Worm (Caenorhabditis elegans) whole organism, early embryonic: ENCODE results near the gene str-3.

Experiments used
- B0310.2 ChIP-seq: sonication (generic microtip); optimal IDR thresholded peaks from 2 replicates; lab custom pipeline; 2016; ENCODE audit warnings: mild to moderate bottlenecking, missing genetic modification characterization, missing compliant biosample characterization
- F13C5.2 ChIP-seq: sonication (generic microtip); optimal IDR thresholded peaks from 2 replicates; lab custom pipeline; 2017; ENCODE audit warnings: mild to moderate bottlenecking, missing genetic modification characterization, inconsistent platforms, missing compliant biosample characterization
- aly-1 ChIP-seq: sonication (generic microtip); optimal IDR thresholded peaks from 2 replicates; lab custom pipeline; 2016; ENCODE audit warnings: missing genetic modification characterization, missing compliant biosample characterization
- ama-1 ChIP-seq: fragments of 150-350 bp; optimal IDR thresholded peaks from 2 replicates; lab custom pipeline; 2014
- ceh-13 ChIP-seq: fragments of 200-800 bp; sonication (Bioruptor generic); optimal IDR thresholded peaks from 2 replicates; lab custom pipeline; 2018; ENCODE audit warnings: mild to moderate bottlenecking, missing genetic modification characterization, missing compliant biosample characterization
- ceh-36 ChIP-seq: sonication (generic microtip); optimal IDR thresholded peaks from 2 replicates; lab custom pipeline; 2016; ENCODE audit warnings: missing genetic modification characterization, inconsistent platforms, missing compliant biosample characterization
- ets-7 ChIP-seq: sonication (generic microtip); optimal IDR thresholded peaks from 2 replicates; lab custom pipeline; 2016; ENCODE audit warnings: missing genotype, missing genetic modification characterization, missing compliant biosample characterization
- flt-1 ChIP-seq: fragments of 200-800 bp; sonication (Bioruptor generic); IDR thresholded peaks from 2 replicates; pipeline ENCODE4 v1.3.6; 2022; ENCODE audit warnings: missing genetic modification characterization, missing compliant biosample characterization
- hmbx-1 ChIP-seq: sonication (generic microtip); optimal IDR thresholded peaks from 2 replicates; lab custom pipeline; 2016; ENCODE audit warnings: mild to moderate bottlenecking, missing genetic modification characterization, missing compliant biosample characterization
- hmg-4 ChIP-seq: fragments of 200-800 bp; sonication (Bioruptor generic); optimal IDR thresholded peaks from 2 replicates; lab custom pipeline; 2018; ENCODE audit warnings: mild to moderate bottlenecking, missing genetic modification characterization, missing compliant biosample characterization
- hnd-1 ChIP-seq: sonication (generic microtip); optimal IDR thresholded peaks from 2 replicates; lab custom pipeline; 2016; ENCODE audit warnings: missing genetic modification characterization, missing compliant biosample characterization
- pes-1 ChIP-seq: fragments of 200-800 bp; sonication (Bioruptor generic); IDR thresholded peaks from 2 replicates; pipeline ENCODE4 v1.3.6; 2022; ENCODE audit warnings: missing genetic modification reagents, missing genetic modification characterization, missing compliant biosample characterization
- scrt-1 ChIP-seq: fragments of 200-800 bp; sonication (Bioruptor generic); IDR thresholded peaks from 2 replicates; pipeline ENCODE4 v1.3.6; 2022; ENCODE audit warnings: missing genetic modification characterization, missing compliant biosample characterization
- sea-1 ChIP-seq: fragments of 200-800 bp; sonication (Bioruptor generic); conservative IDR thresholded peaks from 2 replicates; pipeline ENCODE4 v1.3.6; 2022; ENCODE audit warnings: missing genetic modification characterization, missing compliant biosample characterization
- tbx-11 ChIP-seq: fragments of 200-800 bp; sonication (Bioruptor generic); IDR thresholded peaks from 2 replicates; pipeline ENCODE4 v1.3.6; 2022; ENCODE audit warnings: missing genetic modification characterization, missing compliant biosample characterization
- tbx-37 ChIP-seq: fragments of 200-800 bp; sonication (Bioruptor generic); conservative IDR thresholded peaks from 2 replicates; pipeline ENCODE4 v1.3.6; 2022; ENCODE audit warnings: missing genetic modification reagents, missing genetic modification characterization, missing compliant biosample characterization
- tra-4 ChIP-seq: sonication (generic microtip); optimal IDR thresholded peaks from 2 replicates; lab custom pipeline; 2017; ENCODE audit warnings: missing genetic modification characterization, missing compliant biosample characterization

Gene str-3

DNA sequence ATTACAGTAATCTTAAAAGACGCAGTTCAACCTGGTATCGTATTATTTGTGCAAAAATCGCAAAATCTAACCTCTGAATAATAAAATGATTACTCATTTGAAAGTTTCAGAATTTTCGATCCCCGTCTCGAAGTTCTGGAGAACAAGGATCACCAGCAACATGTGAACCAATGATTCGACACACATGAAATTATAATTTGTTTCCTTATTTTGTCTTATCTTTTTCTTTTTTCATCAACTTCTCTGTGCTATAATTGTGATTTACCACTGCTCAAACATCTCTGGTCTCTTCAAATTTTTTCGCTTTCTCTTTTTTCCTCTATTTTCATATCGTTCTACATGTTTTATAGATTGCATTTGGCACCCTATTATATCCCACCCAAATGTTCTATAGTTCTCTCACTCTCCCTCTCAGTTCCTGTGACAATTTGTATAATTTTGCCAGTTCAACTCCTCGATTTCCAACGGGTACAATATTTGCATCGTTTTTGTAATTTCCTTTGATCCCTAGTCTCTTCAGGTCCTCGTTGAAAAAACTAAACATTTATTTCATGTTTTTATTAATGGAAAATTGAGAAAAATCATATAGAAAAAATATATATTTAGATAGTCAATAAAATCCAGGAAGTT, 37.1 kb downstream of the str-3 start:
- no peak for TF ChIP-seq aly-1 (tag; lab: Kevin White, UChicago)
- no peak for TF ChIP-seq sea-1 (GFP tag; lab: Robert Waterston, UW)
- TF ChIP-seq hnd-1 (tag; lab: Kevin White, UChicago): no peak
- no peak for TF ChIP-seq tra-4 (tag; lab: Kevin White, UChicago)
- no peak for TF ChIP-seq tbx-11 (GFP tag; lab: Robert Waterston, UW)
- TF ChIP-seq F13C5.2 (tag; lab: Kevin White, UChicago): no peak
- no peak for TF ChIP-seq hmg-4 (GFP tag; lab: Kevin White, UChicago)
- TF ChIP-seq ama-1 (lab: Kevin White, UChicago): no peak
- no peak for TF ChIP-seq ceh-13
- TF ChIP-seq B0310.2 (tag; lab: Kevin White, UChicago): no peak
- TF ChIP-seq ceh-36 (tag; lab: Kevin White, UChicago): no peak
- no peak for TF ChIP-seq ets-7 (tag; lab: Kevin White, UChicago)
- no peak for TF ChIP-seq tbx-37
- TF ChIP-seq pes-1 (GFP tag; lab: Robert Waterston, UW): no peak
- no peak for TF ChIP-seq flt-1 (GFP tag; lab: Robert Waterston, UW)
- no peak for TF ChIP-seq hmbx-1 (tag; lab: Kevin White, UChicago)
- no peak for TF ChIP-seq scrt-1 (GFP tag; lab: Robert Waterston, UW)

DNA sequence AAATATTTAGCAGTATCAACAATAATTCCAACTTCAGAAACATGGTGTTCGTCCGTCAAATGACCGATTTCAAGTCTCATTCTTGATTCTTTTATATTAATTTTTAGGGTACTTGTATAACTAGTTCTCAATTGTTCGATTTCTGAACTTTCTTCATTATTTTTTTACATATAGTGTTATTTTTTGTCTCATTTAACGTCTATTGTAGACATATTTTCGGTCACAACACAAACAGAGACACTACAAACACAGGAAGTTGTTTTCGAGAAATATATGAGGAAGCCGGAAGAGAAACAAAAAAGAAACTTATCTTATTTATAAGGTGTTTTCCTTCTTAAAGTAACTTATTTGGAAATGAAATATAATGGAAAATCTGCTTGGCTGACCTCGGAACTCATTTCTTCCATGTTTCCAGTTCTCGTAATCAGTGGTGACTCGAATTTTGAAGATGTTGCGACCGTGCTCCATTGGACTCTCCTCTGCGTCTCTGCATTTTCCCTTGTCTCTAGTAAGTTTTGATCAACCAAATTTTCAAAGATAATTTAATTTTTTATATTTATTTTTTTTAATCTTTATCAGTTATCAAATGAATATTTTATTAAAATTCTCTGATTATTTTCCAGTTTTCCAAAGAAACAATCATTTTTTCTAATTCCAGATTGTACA, 46.4 kb downstream of the str-3 start, which contains the start of the genes F36H1.12 and lin-3:
F36H1.12 (minus strand) TSS at position 51 of the 666 bp plus-strand sequence.
lin-3 (plus strand) TSS at position 657 of the 666 bp plus-strand sequence.
- TF ChIP-seq tbx-11 (GFP tag; lab: Robert Waterston, UW) (no peak), B0310.2 (tag; lab: Kevin White, UChicago) (no peak), hmg-4 (GFP tag; lab: Kevin White, UChicago) (no peak), pes-1 (GFP tag; lab: Robert Waterston, UW) (no peak)

DNA sequence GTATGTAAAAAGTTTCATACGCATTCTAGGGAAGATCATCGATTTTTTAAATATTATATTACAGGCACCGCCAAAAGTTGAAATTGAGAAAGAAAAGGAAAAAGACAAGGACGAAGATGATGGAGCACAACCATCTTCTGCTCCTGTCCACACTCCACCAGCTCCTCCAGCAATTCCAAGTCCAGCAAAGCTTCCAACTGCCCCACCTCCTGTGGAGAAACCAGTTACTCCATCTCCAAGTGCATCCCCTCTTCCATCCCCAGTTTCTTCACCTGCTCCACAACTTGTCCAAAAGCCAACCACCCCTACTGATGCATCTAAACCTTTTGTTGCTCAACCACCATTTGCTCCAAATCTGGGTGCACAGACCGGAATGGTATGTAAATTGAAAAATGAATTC, 48.2 kb downstream of the str-3 start:
- TF ChIP-seq flt-1 (GFP tag; lab: Robert Waterston, UW): no peak
- no peak for TF ChIP-seq tbx-11 (GFP tag; lab: Robert Waterston, UW)
- TF ChIP-seq hmg-4 (GFP tag; lab: Kevin White, UChicago): no peak
- TF ChIP-seq F13C5.2 (tag; lab: Kevin White, UChicago): no peak
- no peak for TF ChIP-seq tbx-37
- no peak for TF ChIP-seq ama-1 (lab: Kevin White, UChicago)
- no peak for TF ChIP-seq sea-1 (GFP tag; lab: Robert Waterston, UW)
- no peak for TF ChIP-seq B0310.2 (tag; lab: Kevin White, UChicago)
- no peak for TF ChIP-seq hnd-1 (tag; lab: Kevin White, UChicago)
- no peak for TF ChIP-seq ceh-36 (tag; lab: Kevin White, UChicago)
- no peak for TF ChIP-seq ets-7 (tag; lab: Kevin White, UChicago)

DNA sequence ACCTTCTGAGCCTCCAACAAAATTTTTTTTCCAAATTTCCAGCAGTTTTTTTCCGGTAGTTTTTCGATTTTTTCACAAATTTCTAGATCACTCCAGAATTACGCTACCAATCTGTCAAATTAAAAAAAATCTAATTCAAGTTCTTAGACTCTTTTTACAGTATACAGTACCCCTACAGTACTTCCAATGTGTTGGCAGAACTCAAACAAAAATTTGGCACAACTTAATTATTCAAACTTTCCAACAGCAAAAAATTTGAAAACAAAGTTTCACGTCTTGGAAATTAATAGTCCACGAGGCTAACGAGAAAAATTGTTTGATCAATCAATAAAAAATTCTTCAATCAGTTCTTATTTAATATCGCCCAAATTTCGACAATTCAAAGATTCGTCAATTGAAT, 50.4 kb downstream of the str-3 start, which contains the start of gene F36H1.3:
F36H1.3 (plus strand) TSS at position 323 of the 400 bp plus-strand sequence.
- TF ChIP-seq ets-7 (tag; lab: Kevin White, UChicago) (no peak), tbx-37 (no peak)

DNA sequence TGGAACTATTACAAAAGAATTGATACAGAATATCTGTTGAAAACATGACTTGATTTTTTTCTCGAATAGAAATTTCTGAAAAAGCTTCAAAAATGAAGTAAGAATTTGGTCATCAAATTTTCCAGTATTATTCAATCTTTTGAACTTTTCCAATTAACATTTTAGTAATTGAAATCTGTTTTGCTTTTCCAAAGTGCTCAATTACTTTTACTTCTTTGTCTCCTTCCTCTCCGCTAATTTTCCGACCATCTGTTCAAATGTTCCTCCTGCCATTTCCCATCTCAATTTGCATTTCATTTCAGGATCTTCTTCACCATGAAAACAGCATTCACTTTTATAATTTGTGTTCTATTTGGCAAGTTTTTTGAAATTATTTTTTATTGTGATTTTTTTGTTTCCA, 51.3 kb downstream of the str-3 start, which contains the start of gene F36H1.11:
F36H1.11 (plus strand) TSS at position 301 of the 400 bp plus-strand sequence.
- TF ChIP-seq tra-4 (tag; lab: Kevin White, UChicago) (no peak), ama-1 (lab: Kevin White, UChicago) (no peak), ceh-36 (tag; lab: Kevin White, UChicago) (no peak), tbx-37 (no peak), B0310.2 (tag; lab: Kevin White, UChicago) (no peak), flt-1 (GFP tag; lab: Robert Waterston, UW) (no peak), hmg-4 (GFP tag; lab: Kevin White, UChicago) (no peak), sea-1 (GFP tag; lab: Robert Waterston, UW) (no peak)
